Worm (Caenorhabditis elegans): ENCODE measurements around the gene clec-117.

clec-117 gene

ce11 chrII:283594-283993, 13.2 kb downstream of the clec-117 start, which contains the start of gene B0432.9:
Gene B0432.9 (minus strand): TSS chrII:283694.
- no peak for TF ChIP-seq ztf-18 (tag; optimal IDR thresholded peaks at IDR 0.05)
- TF ChIP-seq nhr-120 (GFP tag; IDR thresholded peaks at IDR 0.05) = no peak
- 0 out of 2 replicates have a peak, but pooled peaks have one; percentile 1 for TF ChIP-seq attf-3 (GFP tag; conservative IDR thresholded peaks at IDR 0.05)
- TF ChIP-seq F49E8.2 (tag; optimal IDR thresholded peaks at IDR 0.05; ENCODE audit: insufficient read depth) = no peak
- no peak for TF ChIP-seq F55B11.4 (tag; optimal IDR thresholded peaks at IDR 0.05; ENCODE audit: borderline replicate concordance, insufficient read depth)

- TF ChIP-seq ceh-91 (GFP tag; IDR thresholded peaks at IDR 0.05) (no peak), pha-4 (tag; optimal IDR thresholded peaks at IDR 0.05) (no peak), chd-7 (tag; optimal IDR thresholded peaks at IDR 0.05) (no peak), F10E7.11 (tag; optimal IDR thresholded peaks at IDR 0.05) (no peak)
Measured at ce11 chrII:282483-282882, 14.3 kb downstream of the clec-117 start, which contains the start of gene trul-1. Gene trul-1 (minus strand): TSS chrII:282583.

- TF ChIP-seq aptf-3 (GFP tag; IDR thresholded peaks at IDR 0.05) = no peak
- no peak for TF ChIP-seq ceh-91 (GFP tag; IDR thresholded peaks at IDR 0.05)
- TF ChIP-seq sptf-2 (GFP tag; optimal IDR thresholded peaks at IDR 0.05) = no peak
- no peak for TF ChIP-seq lin-40 (tag; optimal IDR thresholded peaks at IDR 0.05)
- TF ChIP-seq D2030.7 (GFP tag; IDR thresholded peaks at IDR 0.05) = no peak
- no peak for TF ChIP-seq ZK185.1 (tag; optimal IDR thresholded peaks at IDR 0.05; ENCODE audit: poor library complexity, severe bottlenecking)
- TF ChIP-seq gei-17 (GFP tag; optimal IDR thresholded peaks at IDR 0.05) = no peak
- TF ChIP-seq let-526 (GFP tag; IDR thresholded peaks at IDR 0.05) = no peak
- no peak for TF ChIP-seq die-1 (tag; optimal IDR thresholded peaks at IDR 0.05)
- TF ChIP-seq lsy-27 (tag; optimal IDR thresholded peaks at IDR 0.05; ENCODE audit: borderline replicate concordance, insufficient read depth) = no peak
- no peak for TF ChIP-seq mes-4 (tag; optimal IDR thresholded peaks at IDR 0.05)
- TF ChIP-seq madf-10 (tag; optimal IDR thresholded peaks at IDR 0.05) = no peak
- TF ChIP-seq repo-1 (tag; optimal IDR thresholded peaks at IDR 0.05) = no peak
- no peak for TF ChIP-seq attf-5 (GFP tag; optimal IDR thresholded peaks at IDR 0.05)
- TF ChIP-seq snpc-1.3 (tag; optimal IDR thresholded peaks at IDR 0.05; ENCODE audit: insufficient read depth) = no peak
- no peak for TF ChIP-seq lag-1 (GFP tag; IDR thresholded peaks at IDR 0.05)
- no peak for TF ChIP-seq C06A6.2 (GFP tag; conservative IDR thresholded peaks at IDR 0.05)
- TF ChIP-seq tlf-1 (GFP tag; optimal IDR thresholded peaks at IDR 0.05) = no peak
Measured at ce11 chrII:278636-279035, 18.2 kb downstream of the clec-117 start, which contains the start of gene B0432.8. Gene B0432.8 (minus strand): TSS chrII:278736.

ce11 chrII:273872-274271, 22.9 kb downstream of the clec-117 start, which contains the start of gene B0432.7:
Gene B0432.7 (minus strand): TSS chrII:273972.
- TF ChIP-seq aptf-2 (GFP tag; conservative IDR thresholded peaks at IDR 0.05) (no peak), C06A6.2 (GFP tag; conservative IDR thresholded peaks at IDR 0.05) (no peak), attf-3 (GFP tag; conservative IDR thresholded peaks at IDR 0.05) (no peak), madf-8 (GFP tag; conservative IDR thresholded peaks at IDR 0.05) (no peak), B0261.1 (tag; optimal IDR thresholded peaks at IDR 0.05) (no peak), egrh-3 (GFP tag; IDR thresholded peaks at IDR 0.05) (no peak), rec-8 (tag; optimal IDR thresholded peaks at IDR 0.05) (no peak), nfya-1 (tag; optimal IDR thresholded peaks at IDR 0.05; ENCODE audit: borderline replicate concordance, insufficient read depth) (no peak), T07F8.4 (tag; optimal IDR thresholded peaks at IDR 0.05) (no peak), snpc-3.4 (tag; optimal IDR thresholded peaks at IDR 0.05) (no peak)

Data from whole organism, young adult.